Worm (Caenorhabditis elegans) whole organism, mixed stage, embryonic: ENCODE measurements around the gene F10G7.10.
A peak's percentile ranks its signal among the peaks of the same experiment; 100 is the strongest.

ENCODE experiments used
- M03D4.4 ChIP-seq: sonication (generic microtip); optimal IDR thresholded peaks from 2 replicates; lab custom pipeline; 2017; ENCODE audit warnings: mild to moderate bottlenecking, missing genetic modification characterization, missing compliant biosample characterization
- bed-3 ChIP-seq: fragments of 200-800 bp; sonication (Bioruptor generic); optimal IDR thresholded peaks from 3 replicates; lab custom pipeline; 2018; ENCODE audit warnings: mild to moderate bottlenecking, missing genetic modification characterization, moderate library complexity, missing compliant biosample characterization
- ceh-39 ChIP-seq: fragments of 150-350 bp; optimal IDR thresholded peaks from 2 replicates; lab custom pipeline; 2014; ENCODE audit warnings: missing biosample characterization, missing genetic modification characterization
- ceh-43 ChIP-seq: fragments of 200-800 bp; sonication (Bioruptor generic); optimal IDR thresholded peaks from 2 replicates; lab custom pipeline; 2018; ENCODE audit warnings: mild to moderate bottlenecking, missing genetic modification characterization, moderate library complexity, missing compliant biosample characterization
- ceh-83 ChIP-seq: fragments of 200-800 bp; sonication (Bioruptor generic); optimal IDR thresholded peaks from 2 replicates; lab custom pipeline; 2018; ENCODE audit warnings: mild to moderate bottlenecking, missing genetic modification characterization, missing compliant biosample characterization
- ces-1 ChIP-seq: fragments of 150-350 bp; optimal IDR thresholded peaks from 2 replicates; lab custom pipeline; 2014; ENCODE audit warnings: missing biosample characterization, missing genetic modification reagents, missing genetic modification characterization
- cnd-1 ChIP-seq: fragments of 200-800 bp; sonication (Bioruptor generic); optimal IDR thresholded peaks from 2 replicates; lab custom pipeline; 2018; ENCODE audit warnings: mild to moderate bottlenecking, missing genetic modification characterization, missing compliant biosample characterization
- elt-1 ChIP-seq: sonication (generic microtip); optimal IDR thresholded peaks from 2 replicates; lab custom pipeline; 2017; ENCODE audit warnings: missing genetic modification characterization, mild to moderate bottlenecking, missing compliant biosample characterization, antibody characterized with exemption, moderate library complexity, borderline replicate concordance; ENCODE audit not compliant: insufficient read depth
- elt-3 ChIP-seq: fragments of 150-350 bp; optimal IDR thresholded peaks from 2 replicates; lab custom pipeline; 2014; ENCODE audit warnings: missing biosample characterization, missing genetic modification characterization
- ham-2 ChIP-seq: fragments of 200-800 bp; sonication (Bioruptor generic); optimal IDR thresholded peaks from 2 replicates; lab custom pipeline; 2018; ENCODE audit warnings: mild to moderate bottlenecking, missing genetic modification characterization, missing compliant biosample characterization
- hlh-1 ChIP-seq: fragments of 150-350 bp; optimal IDR thresholded peaks from 2 replicates; lab custom pipeline; 2014; ENCODE audit warnings: missing biosample characterization, missing genetic modification reagents, missing genetic modification characterization
- lin-13 ChIP-seq: fragments of 150-350 bp; optimal IDR thresholded peaks from 2 replicates; lab custom pipeline; 2014; ENCODE audit warnings: missing biosample characterization, missing genetic modification characterization
- lin-32 ChIP-seq: fragments of 200-800 bp; sonication (Bioruptor generic); optimal IDR thresholded peaks from 2 replicates; lab custom pipeline; 2018; ENCODE audit warnings: mild to moderate bottlenecking, missing genetic modification characterization, missing compliant biosample characterization
- lsy-2 ChIP-seq: fragments of 150-350 bp; optimal IDR thresholded peaks from 2 replicates; lab custom pipeline; 2014; ENCODE audit warnings: missing biosample characterization, missing genetic modification characterization
- mab-5 ChIP-seq: fragments of 150-350 bp; optimal IDR thresholded peaks from 2 replicates; lab custom pipeline; 2014; ENCODE audit warnings: missing biosample characterization, missing genetic modification characterization
- mep-1 ChIP-seq: fragments of 150-350 bp; optimal IDR thresholded peaks from 2 replicates; lab custom pipeline; 2017; ENCODE audit warnings: missing biosample characterization, missing genetic modification reagents, missing genetic modification characterization, inconsistent platforms
- mls-2 ChIP-seq: sonication (generic microtip); optimal IDR thresholded peaks from 2 replicates; lab custom pipeline; 2016; ENCODE audit warnings: mild to moderate bottlenecking, missing genetic modification characterization, moderate library complexity, missing compliant biosample characterization
- nhr-12 ChIP-seq: fragments of 150-350 bp; optimal IDR thresholded peaks from 2 replicates; lab custom pipeline; 2014; ENCODE audit warnings: missing biosample characterization, missing genetic modification characterization
- nhr-2 ChIP-seq: fragments of 150-350 bp; optimal IDR thresholded peaks from 2 replicates; lab custom pipeline; 2014; ENCODE audit warnings: missing biosample characterization, missing genetic modification characterization
- nhr-237 ChIP-seq: fragments of 150-350 bp; optimal IDR thresholded peaks from 2 replicates; lab custom pipeline; 2014; ENCODE audit warnings: missing biosample characterization, missing genetic modification characterization
- nhr-28 ChIP-seq: fragments of 150-350 bp; optimal IDR thresholded peaks from 2 replicates; lab custom pipeline; 2014; ENCODE audit warnings: missing biosample characterization, missing genetic modification characterization
- nhr-76 ChIP-seq: sonication (generic microtip); optimal IDR thresholded peaks from 2 replicates; lab custom pipeline; 2017; ENCODE audit warnings: missing biosample characterization, missing genetic modification characterization
- pha-4 ChIP-seq: fragments of 150-350 bp; optimal IDR thresholded peaks from 2 replicates; lab custom pipeline; 2018; ENCODE audit warnings: missing biosample characterization, missing genetic modification reagents, missing genetic modification characterization
- sem-2 ChIP-seq: fragments of 200-800 bp; sonication (Bioruptor generic); optimal IDR thresholded peaks from 2 replicates; lab custom pipeline; 2018; ENCODE audit warnings: mild to moderate bottlenecking, missing genetic modification characterization, missing compliant biosample characterization
- snpc-4 ChIP-seq: fragments of 150-350 bp; optimal IDR thresholded peaks from 2 replicates; lab custom pipeline; 2014; ENCODE audit warnings: missing biosample characterization, missing genetic modification characterization
- tbx-8 ChIP-seq: fragments of 200-800 bp; sonication (Bioruptor generic); optimal IDR thresholded peaks from 2 replicates; lab custom pipeline; 2018; ENCODE audit warnings: mild to moderate bottlenecking, missing genetic modification characterization, moderate library complexity, missing compliant biosample characterization
- unc-120 ChIP-seq: sonication (generic microtip); optimal IDR thresholded peaks from 2 replicates; lab custom pipeline; 2017; ENCODE audit warnings: missing genetic modification characterization, missing compliant biosample characterization; ENCODE audit not compliant: poor library complexity, severe bottlenecking
- unc-62 ChIP-seq: fragments of 150-350 bp; optimal IDR thresholded peaks from 2 replicates; lab custom pipeline; 2014; ENCODE audit warnings: missing biosample characterization, missing genetic modification reagents, missing genetic modification characterization
- zip-8 ChIP-seq: fragments of 150-350 bp; optimal IDR thresholded peaks from 2 replicates; lab custom pipeline; 2014; ENCODE audit warnings: missing biosample characterization, missing genetic modification characterization
- ztf-11 ChIP-seq: fragments of 150-350 bp; optimal IDR thresholded peaks from 2 replicates; lab custom pipeline; 2014; ENCODE audit warnings: missing biosample characterization, missing genetic modification characterization

The F10G7.10 gene

DNA sequence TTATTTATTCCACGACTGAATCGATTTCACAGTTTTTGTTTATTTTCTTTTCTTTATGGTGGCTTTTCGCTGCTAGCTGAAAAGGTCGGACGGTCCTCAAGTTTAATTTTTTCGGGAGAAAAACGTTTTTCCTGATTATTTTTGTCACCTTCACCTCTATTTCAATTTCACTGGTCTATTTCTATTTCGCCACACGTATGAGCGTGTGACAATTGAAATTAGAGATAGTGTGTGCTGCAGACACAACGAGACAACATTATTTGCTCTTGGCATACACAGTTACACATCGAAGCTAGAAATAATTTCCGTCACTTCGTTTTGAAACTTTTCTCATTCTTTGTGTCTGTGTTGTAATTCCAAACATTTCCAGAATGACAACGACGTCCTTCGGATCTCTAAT is 10.4 kb downstream of the F10G7.10 start, which contains the start of gene F41C3.8:
Gene F41C3.8, plus strand, starts transcription at position 371 of the 400 bp plus-strand sequence.
- no peak for TF ChIP-seq M03D4.4 (tag; lab: Kevin White, UChicago)
- no peak for TF ChIP-seq tbx-8

DNA sequence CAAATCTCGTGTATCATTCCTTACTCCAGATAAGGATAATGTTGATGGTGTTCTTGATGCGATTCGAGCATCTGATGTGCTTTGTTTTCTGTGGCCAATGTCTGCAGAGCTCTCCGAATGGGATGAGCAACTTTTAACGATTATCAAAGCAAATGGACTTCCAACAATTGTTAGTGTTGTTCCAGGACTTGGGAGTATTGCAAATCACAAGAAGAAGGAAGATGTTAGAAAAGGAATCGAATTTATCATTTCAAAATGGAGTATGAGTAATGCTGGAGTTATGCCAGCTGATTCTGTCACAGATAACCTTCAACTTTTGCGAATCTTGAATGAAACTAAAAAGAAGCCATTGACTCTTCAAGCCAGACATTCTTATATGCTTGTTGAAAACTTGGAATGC is 15.3 kb downstream of the F10G7.10 start:
- TF ChIP-seq ztf-11: no peak
- TF ChIP-seq nhr-12 (tag; lab: Kevin White, UChicago): no peak
- no peak for TF ChIP-seq unc-120 (tag; lab: Kevin White, UChicago)
- TF ChIP-seq nhr-76 (tag; lab: Kevin White, UChicago): no peak
- no peak for TF ChIP-seq sem-2
- TF ChIP-seq ceh-39 (tag; lab: Kevin White, UChicago): no peak
- TF ChIP-seq hlh-1 (tag; lab: Kevin White, UChicago): no peak
- no peak for TF ChIP-seq ceh-83 (GFP tag; lab: Kevin White, UChicago)
- TF ChIP-seq nhr-237 (tag; lab: Kevin White, UChicago): no peak
- no peak for TF ChIP-seq tbx-8
- TF ChIP-seq lin-32 (GFP tag; lab: Kevin White, UChicago): no peak
- no peak for TF ChIP-seq ham-2 (GFP tag; lab: Kevin White, UChicago)
- TF ChIP-seq mep-1 (tag; lab: Kevin White, UChicago): no peak
- no peak for TF ChIP-seq snpc-4 (tag; lab: Kevin White, UChicago)

- TF ChIP-seq ztf-11 (no peak), ces-1 (GFP tag; lab: Kevin White, UChicago) (no peak), nhr-2 (tag; lab: Kevin White, UChicago) (no peak), snpc-4 (tag; lab: Kevin White, UChicago) (no peak), elt-1 (no peak), pha-4 (no peak), lsy-2 (tag; lab: Kevin White, UChicago) (no peak), bed-3 (GFP tag; lab: Kevin White, UChicago) (no peak), ceh-39 (tag; lab: Kevin White, UChicago) (no peak), nhr-237 (tag; lab: Kevin White, UChicago) (no peak), ham-2 (GFP tag; lab: Kevin White, UChicago) (no peak)
These were observed 15.9 kb downstream of the F10G7.10 start, which contains the start of gene tag-151 for ce11 chrII:4710120-4710519. Gene tag-151 (plus strand): TSS chrII:4710277.

ce11 chrII:4706359-4706871 is 19.6 kb downstream of the F10G7.10 start, which contains the start of the genes F10G7.9 and tsn-1:
Gene F10G7.9 (minus strand): TSS chrII:4706485.
Gene tsn-1 (plus strand): TSS chrII:4706821.
- TF ChIP-seq lsy-2 (tag; lab: Kevin White, UChicago) (peak; percentile 95), mep-1 (tag; lab: Kevin White, UChicago) (peak; percentile 8), snpc-4 (tag; lab: Kevin White, UChicago) (no peak), nhr-2 (tag; lab: Kevin White, UChicago) (no peak), ztf-11 (no peak), nhr-28 (tag; lab: Kevin White, UChicago) (no peak), ham-2 (GFP tag; lab: Kevin White, UChicago) (no peak), elt-1 (no peak), ces-1 (GFP tag; lab: Kevin White, UChicago) (no peak), lin-13 (tag; lab: Kevin White, UChicago) (peak; percentile 20), pha-4 (peak; percentile 57), ceh-39 (tag; lab: Kevin White, UChicago) (no peak)
- TF ChIP-seq, all 35 proteins: peak for 4

ce11 chrII:4703011-4703410 is 23.1 kb downstream of the F10G7.10 start:
- no peak for TF ChIP-seq ceh-43 (GFP tag; lab: Kevin White, UChicago)
- TF ChIP-seq zip-8: no peak
- no peak for TF ChIP-seq elt-1
- no peak for TF ChIP-seq ces-1 (GFP tag; lab: Kevin White, UChicago)
- TF ChIP-seq mls-2 (tag; lab: Kevin White, UChicago): no peak
- no peak for TF ChIP-seq ztf-11
- TF ChIP-seq mab-5 (tag; lab: Kevin White, UChicago): no peak
- TF ChIP-seq pha-4: no peak
- no peak for TF ChIP-seq unc-62 (GFP tag; lab: Kevin White, UChicago)
- no peak for TF ChIP-seq cnd-1
- no peak for TF ChIP-seq M03D4.4 (tag; lab: Kevin White, UChicago)
- no peak for TF ChIP-seq ceh-83 (GFP tag; lab: Kevin White, UChicago)
- no peak for TF ChIP-seq lin-32 (GFP tag; lab: Kevin White, UChicago)
- TF ChIP-seq ham-2 (GFP tag; lab: Kevin White, UChicago): no peak
- no peak for TF ChIP-seq elt-3 (tag; lab: Kevin White, UChicago)
- no peak for TF ChIP-seq nhr-2 (tag; lab: Kevin White, UChicago)
- no peak for TF ChIP-seq sem-2
- TF ChIP-seq nhr-237 (tag; lab: Kevin White, UChicago): no peak
- TF ChIP-seq, all 35 proteins: peak for 0
